Worm (Caenorhabditis elegans) whole organism, early embryonic: ENCODE measurements around the gene AH9.3.

Experiments used
- B0310.2 ChIP-seq: sonication (generic microtip); optimal IDR thresholded peaks from 2 replicates; lab custom pipeline; 2016; ENCODE audit warnings: mild to moderate bottlenecking, missing genetic modification characterization, missing compliant biosample characterization
- F13C5.2 ChIP-seq: sonication (generic microtip); optimal IDR thresholded peaks from 2 replicates; lab custom pipeline; 2017; ENCODE audit warnings: mild to moderate bottlenecking, missing genetic modification characterization, inconsistent platforms, missing compliant biosample characterization
- aly-1 ChIP-seq: sonication (generic microtip); optimal IDR thresholded peaks from 2 replicates; lab custom pipeline; 2016; ENCODE audit warnings: missing genetic modification characterization, missing compliant biosample characterization
- ama-1 ChIP-seq: fragments of 150-350 bp; optimal IDR thresholded peaks from 2 replicates; lab custom pipeline; 2014
- ceh-13 ChIP-seq: fragments of 200-800 bp; sonication (Bioruptor generic); optimal IDR thresholded peaks from 2 replicates; lab custom pipeline; 2018; ENCODE audit warnings: mild to moderate bottlenecking, missing genetic modification characterization, missing compliant biosample characterization
- ceh-36 ChIP-seq: sonication (generic microtip); optimal IDR thresholded peaks from 2 replicates; lab custom pipeline; 2016; ENCODE audit warnings: missing genetic modification characterization, inconsistent platforms, missing compliant biosample characterization
- ets-7 ChIP-seq: sonication (generic microtip); optimal IDR thresholded peaks from 2 replicates; lab custom pipeline; 2016; ENCODE audit warnings: missing genotype, missing genetic modification characterization, missing compliant biosample characterization
- flt-1 ChIP-seq: fragments of 200-800 bp; sonication (Bioruptor generic); IDR thresholded peaks from 2 replicates; pipeline ENCODE4 v1.3.6; 2022; ENCODE audit warnings: missing genetic modification characterization, missing compliant biosample characterization
- hmbx-1 ChIP-seq: sonication (generic microtip); optimal IDR thresholded peaks from 2 replicates; lab custom pipeline; 2016; ENCODE audit warnings: mild to moderate bottlenecking, missing genetic modification characterization, missing compliant biosample characterization
- hmg-4 ChIP-seq: fragments of 200-800 bp; sonication (Bioruptor generic); optimal IDR thresholded peaks from 2 replicates; lab custom pipeline; 2018; ENCODE audit warnings: mild to moderate bottlenecking, missing genetic modification characterization, missing compliant biosample characterization
- hnd-1 ChIP-seq: sonication (generic microtip); optimal IDR thresholded peaks from 2 replicates; lab custom pipeline; 2016; ENCODE audit warnings: missing genetic modification characterization, missing compliant biosample characterization
- pes-1 ChIP-seq: fragments of 200-800 bp; sonication (Bioruptor generic); IDR thresholded peaks from 2 replicates; pipeline ENCODE4 v1.3.6; 2022; ENCODE audit warnings: missing genetic modification reagents, missing genetic modification characterization, missing compliant biosample characterization
- scrt-1 ChIP-seq: fragments of 200-800 bp; sonication (Bioruptor generic); IDR thresholded peaks from 2 replicates; pipeline ENCODE4 v1.3.6; 2022; ENCODE audit warnings: missing genetic modification characterization, missing compliant biosample characterization
- sea-1 ChIP-seq: fragments of 200-800 bp; sonication (Bioruptor generic); conservative IDR thresholded peaks from 2 replicates; pipeline ENCODE4 v1.3.6; 2022; ENCODE audit warnings: missing genetic modification characterization, missing compliant biosample characterization
- tbx-11 ChIP-seq: fragments of 200-800 bp; sonication (Bioruptor generic); IDR thresholded peaks from 2 replicates; pipeline ENCODE4 v1.3.6; 2022; ENCODE audit warnings: missing genetic modification characterization, missing compliant biosample characterization
- tbx-37 ChIP-seq: fragments of 200-800 bp; sonication (Bioruptor generic); conservative IDR thresholded peaks from 2 replicates; pipeline ENCODE4 v1.3.6; 2022; ENCODE audit warnings: missing genetic modification reagents, missing genetic modification characterization, missing compliant biosample characterization
- tra-4 ChIP-seq: sonication (generic microtip); optimal IDR thresholded peaks from 2 replicates; lab custom pipeline; 2017; ENCODE audit warnings: missing genetic modification characterization, missing compliant biosample characterization

AH9.3 gene

DNA sequence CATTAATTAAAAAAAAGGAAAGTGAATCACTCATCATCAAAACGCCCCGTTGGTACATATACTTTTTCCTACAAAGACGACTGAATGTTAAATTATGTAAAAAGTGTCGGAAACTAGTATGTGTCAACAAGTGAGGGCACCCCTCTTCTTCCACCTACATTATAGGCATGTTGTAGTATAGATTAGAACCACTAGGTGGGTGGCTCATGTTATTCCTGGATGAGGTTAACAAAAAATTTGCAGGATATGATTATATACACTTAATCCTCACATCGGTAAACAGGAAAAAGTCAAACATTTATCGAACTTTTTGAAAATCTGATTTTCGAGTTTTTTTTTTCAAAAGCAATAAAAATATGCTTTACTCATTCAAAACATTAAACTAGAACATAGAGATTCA lies 15.1 kb upstream of the AH9.3 start:
- TF ChIP-seq hmbx-1 (tag; lab: Kevin White, UChicago) (no peak), B0310.2 (tag; lab: Kevin White, UChicago) (no peak), F13C5.2 (tag; lab: Kevin White, UChicago) (no peak), ceh-13 (GFP tag; lab: Kevin White, UChicago) (no peak), ama-1 (lab: Kevin White, UChicago) (no peak), aly-1 (tag; lab: Kevin White, UChicago) (no peak), tbx-37 (GFP tag; lab: Robert Waterston, UW) (no peak), hmg-4 (GFP tag; lab: Kevin White, UChicago) (no peak), hnd-1 (tag; lab: Kevin White, UChicago) (no peak), tra-4 (no peak), scrt-1 (GFP tag; lab: Robert Waterston, UW) (no peak), pes-1 (GFP tag; lab: Robert Waterston, UW) (no peak), flt-1 (GFP tag; lab: Robert Waterston, UW) (no peak), ets-7 (no peak), tbx-11 (GFP tag; lab: Robert Waterston, UW) (no peak)

DNA sequence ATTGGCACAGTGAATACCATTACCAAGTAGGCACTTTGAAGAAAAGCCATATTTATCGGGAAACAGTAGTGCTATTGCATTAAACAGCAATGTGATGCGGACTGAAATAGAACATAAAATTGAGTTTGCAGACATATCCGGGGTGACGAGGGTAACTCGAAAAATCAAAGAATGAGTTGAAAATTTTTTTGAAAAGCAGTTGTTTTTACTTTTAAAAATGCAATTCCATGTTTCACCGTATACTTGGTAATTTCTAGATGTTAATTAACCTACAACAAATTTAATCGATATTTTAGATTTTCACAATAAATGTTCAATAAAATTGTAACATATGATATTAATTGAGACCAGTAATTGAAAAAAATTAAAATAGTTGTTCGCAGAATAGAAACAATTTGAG lies 13.3 kb upstream of the AH9.3 start, which contains the start of gene AH9.4:
Gene AH9.4, minus strand, starts transcription at position 101 of the 400 bp plus-strand sequence.
- TF ChIP-seq hmbx-1 (tag; lab: Kevin White, UChicago) (no peak), B0310.2 (tag; lab: Kevin White, UChicago) (no peak), tbx-37 (GFP tag; lab: Robert Waterston, UW) (no peak), hmg-4 (GFP tag; lab: Kevin White, UChicago) (no peak), tra-4 (no peak), ets-7 (no peak), hnd-1 (tag; lab: Kevin White, UChicago) (no peak), F13C5.2 (tag; lab: Kevin White, UChicago) (no peak), scrt-1 (GFP tag; lab: Robert Waterston, UW) (no peak), tbx-11 (GFP tag; lab: Robert Waterston, UW) (no peak), ama-1 (lab: Kevin White, UChicago) (no peak), ceh-13 (GFP tag; lab: Kevin White, UChicago) (no peak), sea-1 (GFP tag; lab: Robert Waterston, UW) (no peak)

DNA sequence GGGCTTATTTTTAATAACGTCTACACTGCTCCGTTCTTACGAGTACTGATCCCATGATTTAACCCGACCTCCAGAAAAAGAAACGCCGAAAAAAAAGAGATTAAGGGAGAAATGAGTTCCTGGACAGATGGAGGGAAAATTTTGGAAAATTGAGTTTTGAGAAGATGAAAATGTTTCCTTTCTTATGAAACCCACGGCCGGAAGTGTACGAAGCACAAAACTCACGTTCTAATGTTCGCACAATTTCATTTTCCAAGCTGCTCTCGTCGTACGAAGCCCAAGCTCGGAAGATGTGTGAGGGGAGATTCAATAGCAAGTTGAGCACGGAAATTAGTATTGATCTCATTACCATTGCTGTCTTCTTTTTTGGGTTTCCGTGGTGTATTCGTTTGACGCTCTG lies 10.5 kb upstream of the AH9.3 start:
- TF ChIP-seq ama-1 (lab: Kevin White, UChicago), result no peak
- TF ChIP-seq ceh-13 (GFP tag; lab: Kevin White, UChicago), result no peak
- no peak for TF ChIP-seq sea-1 (GFP tag; lab: Robert Waterston, UW)
- no peak for TF ChIP-seq F13C5.2 (tag; lab: Kevin White, UChicago)
- no peak for TF ChIP-seq hmbx-1 (tag; lab: Kevin White, UChicago)

DNA sequence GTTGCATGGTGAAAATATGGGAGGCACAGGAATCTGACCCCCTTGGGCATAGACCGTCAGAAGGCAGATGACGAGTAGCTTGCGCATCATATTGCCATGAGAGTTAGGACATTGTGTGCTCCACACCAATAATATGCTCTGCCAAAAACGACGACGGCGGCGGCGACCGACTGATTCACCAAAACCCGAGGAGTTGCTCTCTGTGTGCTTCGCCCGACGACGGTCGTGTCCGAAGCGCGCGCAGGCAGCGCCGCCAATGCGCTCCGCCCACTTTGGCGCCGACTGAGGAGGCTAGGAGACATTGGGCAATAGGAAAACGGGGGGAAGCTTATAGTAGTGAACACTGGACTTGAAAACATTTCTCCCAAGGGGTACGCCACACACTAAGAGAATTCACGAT lies 7.1 kb upstream of the AH9.3 start, which contains the start of gene AH9.6:
Gene AH9.6, minus strand, starts transcription at position 183 of the 400 bp plus-strand sequence.
- TF ChIP-seq hmbx-1 (tag; lab: Kevin White, UChicago), result no peak
- TF ChIP-seq tbx-11 (GFP tag; lab: Robert Waterston, UW), result no peak
- no peak for TF ChIP-seq ama-1 (lab: Kevin White, UChicago)
- TF ChIP-seq hmg-4 (GFP tag; lab: Kevin White, UChicago), result no peak
- no peak for TF ChIP-seq hnd-1 (tag; lab: Kevin White, UChicago)
- no peak for TF ChIP-seq ceh-13 (GFP tag; lab: Kevin White, UChicago)
- TF ChIP-seq scrt-1 (GFP tag; lab: Robert Waterston, UW), result no peak
- TF ChIP-seq sea-1 (GFP tag; lab: Robert Waterston, UW), result no peak

ce11 chrX:2266777-2267176 lies 5.9 kb upstream of the AH9.3 start:
- TF ChIP-seq hmbx-1 (tag; lab: Kevin White, UChicago) (no peak), scrt-1 (GFP tag; lab: Robert Waterston, UW) (no peak), sea-1 (GFP tag; lab: Robert Waterston, UW) (no peak), ama-1 (lab: Kevin White, UChicago) (no peak), ceh-36 (no peak)

DNA sequence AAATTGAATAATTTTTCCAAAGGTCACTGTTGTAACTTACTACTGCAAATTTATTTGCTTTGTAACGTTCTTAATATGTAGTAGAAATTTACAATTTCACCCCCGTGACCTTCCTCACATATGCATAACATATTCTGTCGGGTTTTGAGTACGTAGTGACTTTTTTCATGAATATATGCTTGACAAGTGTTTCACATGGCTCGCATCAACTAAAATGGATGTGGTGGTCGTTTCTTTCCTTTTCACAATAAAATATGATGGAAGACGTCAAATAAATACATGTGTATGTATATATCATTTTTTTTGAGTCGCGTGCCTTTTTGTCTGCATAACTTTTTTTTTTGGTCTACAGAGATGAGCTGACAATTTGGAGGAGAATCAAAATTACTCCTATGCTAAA lies 5.5 kb upstream of the AH9.3 start:
- TF ChIP-seq F13C5.2 (tag; lab: Kevin White, UChicago) (no peak), ets-7 (no peak), sea-1 (GFP tag; lab: Robert Waterston, UW) (no peak), B0310.2 (tag; lab: Kevin White, UChicago) (no peak), hnd-1 (tag; lab: Kevin White, UChicago) (no peak), ceh-36 (no peak), ama-1 (lab: Kevin White, UChicago) (no peak), aly-1 (tag; lab: Kevin White, UChicago) (no peak), ceh-13 (GFP tag; lab: Kevin White, UChicago) (no peak), hmbx-1 (tag; lab: Kevin White, UChicago) (no peak), tbx-11 (GFP tag; lab: Robert Waterston, UW) (no peak), scrt-1 (GFP tag; lab: Robert Waterston, UW) (no peak), pes-1 (GFP tag; lab: Robert Waterston, UW) (no peak), tra-4 (no peak), tbx-37 (GFP tag; lab: Robert Waterston, UW) (no peak)

- TF ChIP-seq ets-7 (no peak), flt-1 (GFP tag; lab: Robert Waterston, UW) (no peak), aly-1 (tag; lab: Kevin White, UChicago) (no peak), F13C5.2 (tag; lab: Kevin White, UChicago) (no peak), scrt-1 (GFP tag; lab: Robert Waterston, UW) (no peak), tbx-37 (GFP tag; lab: Robert Waterston, UW) (no peak), tra-4 (no peak), hmg-4 (GFP tag; lab: Kevin White, UChicago) (no peak), ceh-13 (GFP tag; lab: Kevin White, UChicago) (no peak), tbx-11 (GFP tag; lab: Robert Waterston, UW) (no peak), sea-1 (GFP tag; lab: Robert Waterston, UW) (no peak)
Measured at ce11 chrX:2265069-2265468, 4.2 kb upstream of the AH9.3 start.
